Worm (Caenorhabditis elegans) whole organism, mixed stage, embryonic: ENCODE data around the gene C04E6.7.

ENCODE experiments used
- drap-1 ChIP-seq: fragments of 200-800 bp; sonication (Bioruptor generic); optimal IDR thresholded peaks from 3 replicates; lab custom pipeline; 2018; ENCODE audit warnings: mild to moderate bottlenecking, missing genetic modification characterization, missing compliant biosample characterization
- elt-1 ChIP-seq: sonication (generic microtip); optimal IDR thresholded peaks from 2 replicates; lab custom pipeline; 2017; ENCODE audit warnings: missing genetic modification characterization, mild to moderate bottlenecking, missing compliant biosample characterization, antibody characterized with exemption, moderate library complexity, borderline replicate concordance; ENCODE audit not compliant: insufficient read depth
- elt-3 ChIP-seq: fragments of 150-350 bp; optimal IDR thresholded peaks from 2 replicates; lab custom pipeline; 2014; ENCODE audit warnings: missing biosample characterization, missing genetic modification characterization
- mab-5 ChIP-seq: fragments of 150-350 bp; optimal IDR thresholded peaks from 2 replicates; lab custom pipeline; 2014; ENCODE audit warnings: missing biosample characterization, missing genetic modification characterization
- nhr-237 ChIP-seq: fragments of 150-350 bp; optimal IDR thresholded peaks from 2 replicates; lab custom pipeline; 2014; ENCODE audit warnings: missing biosample characterization, missing genetic modification characterization
- nhr-28 ChIP-seq: fragments of 150-350 bp; optimal IDR thresholded peaks from 2 replicates; lab custom pipeline; 2014; ENCODE audit warnings: missing biosample characterization, missing genetic modification characterization
- nhr-76 ChIP-seq: sonication (generic microtip); optimal IDR thresholded peaks from 2 replicates; lab custom pipeline; 2017; ENCODE audit warnings: missing biosample characterization, missing genetic modification characterization
- snpc-4 ChIP-seq: fragments of 150-350 bp; optimal IDR thresholded peaks from 2 replicates; lab custom pipeline; 2014; ENCODE audit warnings: missing biosample characterization, missing genetic modification characterization
- unc-39 ChIP-seq: fragments of 150-350 bp; optimal IDR thresholded peaks from 2 replicates; lab custom pipeline; 2014; ENCODE audit warnings: missing biosample characterization, missing genetic modification characterization
- unc-62 ChIP-seq: fragments of 150-350 bp; optimal IDR thresholded peaks from 2 replicates; lab custom pipeline; 2014; ENCODE audit warnings: missing biosample characterization, missing genetic modification reagents, missing genetic modification characterization
- ztf-11 ChIP-seq: fragments of 150-350 bp; optimal IDR thresholded peaks from 2 replicates; lab custom pipeline; 2014; ENCODE audit warnings: missing biosample characterization, missing genetic modification characterization

- TF ChIP-seq nhr-28 (tag; lab: Kevin White, UChicago): no peak
- no peak for TF ChIP-seq nhr-237 (tag; lab: Kevin White, UChicago)
- no peak for TF ChIP-seq nhr-76 (tag; lab: Kevin White, UChicago)
- no peak for TF ChIP-seq elt-3 (tag; lab: Kevin White, UChicago)
- TF ChIP-seq unc-62 (GFP tag; lab: Kevin White, UChicago): no peak
- TF ChIP-seq elt-1 (tag; lab: Kevin White, UChicago): no peak
- TF ChIP-seq ztf-11 (tag; lab: Kevin White, UChicago): no peak
- no peak for TF ChIP-seq drap-1 (GFP tag; lab: Kevin White, UChicago)
- no peak for TF ChIP-seq unc-39 (tag; lab: Kevin White, UChicago)
- TF ChIP-seq snpc-4: no peak
- TF ChIP-seq mab-5 (tag; lab: Kevin White, UChicago): no peak
Measured at ce11 chrV:5891204-5891603, 1.9 kb upstream of the C04E6.7 start.
